Fruit fly (Drosophila melanogaster) whole organism, embryonic: ENCODE data around the gene Rpt5.

Experiments used
- Aef1 ChIP-seq: fragments of 200-800 bp; sonication (Bioruptor generic); IDR thresholded peaks from 3 replicates; pipeline ENCODE4 v1.3.6; 2022; ENCODE audit warnings: missing biosample characterization, missing genetic modification characterization
- Asciz ChIP-seq: fragments of 200-800 bp; sonication (Bioruptor generic); optimal IDR thresholded peaks from 2 replicates; lab custom pipeline; 2017; ENCODE audit warnings: missing biosample characterization, mild to moderate bottlenecking, missing genetic modification characterization, missing genetic modification reagents
- BtbVII ChIP-seq: fragments of 200-800 bp; sonication (Bioruptor generic); optimal IDR thresholded peaks from 3 replicates; lab custom pipeline; 2017; ENCODE audit warnings: missing biosample characterization, mild to moderate bottlenecking, missing genetic modification characterization
- CG10959 ChIP-seq: fragments of 200-800 bp; sonication (Bioruptor generic); IDR thresholded peaks from 2 replicates; pipeline ENCODE4 v1.3.6; 2022; ENCODE audit warnings: missing biosample characterization, missing genetic modification characterization
- CG12104 ChIP-seq: fragments of 200-800 bp; sonication (Bioruptor generic); optimal IDR thresholded peaks from 3 replicates; lab custom pipeline; 2016; ENCODE audit warnings: missing biosample characterization, missing genetic modification characterization
- CG12942 ChIP-seq: fragments of 200-800 bp; sonication (Bioruptor generic); optimal IDR thresholded peaks from 3 replicates; lab custom pipeline; 2016; ENCODE audit warnings: missing biosample characterization, missing genetic modification characterization
- CG13123 ChIP-seq: fragments of 200-800 bp; sonication (Bioruptor generic); optimal IDR thresholded peaks from 2 replicates; lab custom pipeline; 2016; ENCODE audit warnings: missing biosample characterization, missing genetic modification characterization
- CG15011 ChIP-seq: fragments of 200-800 bp; sonication (Bioruptor generic); optimal IDR thresholded peaks from 3 replicates; lab custom pipeline; 2018; ENCODE audit warnings: missing biosample characterization, mild to moderate bottlenecking, missing genetic modification characterization
- CG15601 ChIP-seq: fragments of 200-800 bp; sonication (Bioruptor generic); optimal IDR thresholded peaks from 3 replicates; lab custom pipeline; 2019; ENCODE audit warnings: missing biosample characterization, mild to moderate bottlenecking, missing genetic modification characterization, moderate library complexity
- CG15696 ChIP-seq: fragments of 200-800 bp; sonication (Bioruptor generic); optimal IDR thresholded peaks from 2 replicates; lab custom pipeline; 2019; ENCODE audit warnings: missing biosample characterization, mild to moderate bottlenecking, missing genetic modification characterization, moderate library complexity
- CG16815 ChIP-seq: fragments of 200-800 bp; sonication (Bioruptor generic); optimal IDR thresholded peaks from 3 replicates; lab custom pipeline; 2017; ENCODE audit warnings: missing biosample characterization, mild to moderate bottlenecking, missing genetic modification characterization
- CG17359 ChIP-seq: fragments of 200-800 bp; sonication (Bioruptor generic); optimal IDR thresholded peaks from 3 replicates; lab custom pipeline; 2018; ENCODE audit warnings: missing biosample characterization, mild to moderate bottlenecking, missing genetic modification characterization, moderate library complexity
- CG1792 ChIP-seq: fragments of 200-800 bp; sonication (Bioruptor generic); optimal IDR thresholded peaks from 2 replicates; lab custom pipeline; 2016; ENCODE audit warnings: missing biosample characterization, missing genetic modification characterization
- CG18764 ChIP-seq: fragments of 200-800 bp; sonication (Bioruptor generic); optimal IDR thresholded peaks from 3 replicates; lab custom pipeline; 2016; ENCODE audit warnings: missing biosample characterization, missing genetic modification characterization
- CG2678 ChIP-seq: fragments of 200-800 bp; sonication (Bioruptor generic); optimal IDR thresholded peaks from 3 replicates; lab custom pipeline; 2019; ENCODE audit warnings: missing biosample characterization, mild to moderate bottlenecking, missing genetic modification characterization, moderate library complexity
- CG30431 ChIP-seq: fragments of 200-800 bp; sonication (Bioruptor generic); optimal IDR thresholded peaks from 2 replicates; lab custom pipeline; 2017; ENCODE audit warnings: missing biosample characterization, missing genetic modification characterization
- CG3281 ChIP-seq: fragments of 200-800 bp; sonication (Bioruptor generic); optimal IDR thresholded peaks from 3 replicates; lab custom pipeline; 2017; ENCODE audit warnings: missing biosample characterization, mild to moderate bottlenecking, missing genetic modification characterization
- CG6683 ChIP-seq: fragments of 200-800 bp; sonication (Bioruptor generic); optimal IDR thresholded peaks from 2 replicates; lab custom pipeline; 2017; ENCODE audit warnings: missing biosample characterization, mild to moderate bottlenecking, missing genetic modification characterization, missing genetic modification reagents
- CG7357 ChIP-seq: fragments of 200-800 bp; sonication (Bioruptor generic); IDR thresholded peaks from 3 replicates; pipeline ENCODE4 v1.3.6; 2022; ENCODE audit warnings: missing biosample characterization, missing genetic modification characterization
- CG8089 ChIP-seq: fragments of 200-800 bp; sonication (Bioruptor generic); optimal IDR thresholded peaks from 3 replicates; lab custom pipeline; 2016; ENCODE audit warnings: missing biosample characterization, missing genetic modification characterization
- CG8281 ChIP-seq: fragments of 200-800 bp; sonication (Bioruptor generic); optimal IDR thresholded peaks from 2 replicates; lab custom pipeline; 2018; ENCODE audit warnings: missing biosample characterization, mild to moderate bottlenecking, missing genetic modification characterization, moderate library complexity
- CG9609 ChIP-seq: fragments of 200-800 bp; sonication (Bioruptor generic); optimal IDR thresholded peaks from 3 replicates; lab custom pipeline; 2016; ENCODE audit warnings: missing biosample characterization, missing genetic modification characterization
- CkIIα-i1 ChIP-seq: fragments of 200-800 bp; sonication (Bioruptor generic); IDR thresholded peaks from 2 replicates; pipeline ENCODE4 v1.3.6; 2022; ENCODE audit warnings: missing biosample characterization, missing genetic modification characterization
- Dref ChIP-seq: fragments of 200-800 bp; sonication (Bioruptor generic); IDR thresholded peaks from 2 replicates; pipeline ENCODE4 v1.3.6; 2022; ENCODE audit warnings: missing biosample characterization, missing genetic modification characterization
- Fer1 ChIP-seq: fragments of 200-800 bp; sonication (Bioruptor generic); optimal IDR thresholded peaks from 2 replicates; lab custom pipeline; 2017; ENCODE audit warnings: missing biosample characterization, mild to moderate bottlenecking, missing genetic modification characterization
- Hr3 ChIP-seq: fragments of 200-800 bp; sonication (Bioruptor generic); optimal IDR thresholded peaks from 3 replicates; lab custom pipeline; 2016; ENCODE audit warnings: missing biosample characterization, missing genetic modification characterization
- Hsf ChIP-seq: fragments of 200-800 bp; sonication (Bioruptor generic); optimal IDR thresholded peaks from 3 replicates; lab custom pipeline; 2016; ENCODE audit warnings: missing biosample characterization, missing genetic modification characterization
- Mrtf ChIP-seq: fragments of 200-800 bp; sonication (Bioruptor generic); IDR thresholded peaks from 3 replicates; pipeline ENCODE4 v1.3.6; 2022; ENCODE audit warnings: missing biosample characterization, missing genetic modification characterization
- PHDP ChIP-seq: fragments of 200-800 bp; sonication (Bioruptor generic); optimal IDR thresholded peaks from 3 replicates; lab custom pipeline; 2018; ENCODE audit warnings: missing biosample characterization, mild to moderate bottlenecking, missing genetic modification characterization, moderate library complexity
- Pdp1 ChIP-seq, 2 experiments: fragments of 200-800 bp; sonication (Bioruptor generic); optimal IDR thresholded peaks; 3 replicates each; lab custom pipeline; 2016; ENCODE audit warnings: missing biosample characterization in 2 of 2, missing genetic modification characterization in 2 of 2, mild to moderate bottlenecking in 1 of 2, moderate library complexity in 1 of 2
- Scr ChIP-seq: fragments of 200-800 bp; sonication (Bioruptor generic); IDR thresholded peaks from 2 replicates; pipeline ENCODE4 v1.3.6; 2022; ENCODE audit warnings: missing biosample characterization, missing genetic modification characterization; ENCODE audit not compliant: partially characterized antibody
- Sox100B ChIP-seq: fragments of 200-800 bp; sonication (Bioruptor generic); optimal IDR thresholded peaks from 3 replicates; lab custom pipeline; 2018; ENCODE audit warnings: missing biosample characterization, mild to moderate bottlenecking, missing genetic modification characterization
- Spps ChIP-seq: fragments of 200-800 bp; sonication (Bioruptor generic); optimal IDR thresholded peaks from 2 replicates; lab custom pipeline; 2018; ENCODE audit warnings: missing biosample characterization, mild to moderate bottlenecking, missing genetic modification characterization
- ara ChIP-seq: fragments of 200-800 bp; sonication (Bioruptor generic); IDR thresholded peaks from 2 replicates; pipeline ENCODE4 v1.3.6; 2022; ENCODE audit warnings: missing biosample characterization, missing genetic modification characterization
- corto ChIP-seq: fragments of 200-800 bp; sonication (Bioruptor generic); optimal IDR thresholded peaks from 2 replicates; lab custom pipeline; 2016; ENCODE audit warnings: missing biosample characterization, mild to moderate bottlenecking, missing genetic modification characterization, moderate library complexity
- crol ChIP-seq: fragments of 200-800 bp; sonication (Bioruptor generic); IDR thresholded peaks from 2 replicates; pipeline ENCODE4 v1.3.6; 2022; ENCODE audit warnings: missing biosample characterization, missing genetic modification characterization
- en ChIP-seq: fragments of 200-800 bp; sonication (Bioruptor generic); optimal IDR thresholded peaks from 2 replicates; lab custom pipeline; 2016; ENCODE audit warnings: missing biosample characterization, missing genetic modification characterization
- eve ChIP-seq, 2 experiments: fragments of >200 bp; optimal IDR thresholded peaks; 2 replicates each; lab custom pipeline; 2017; ENCODE audit warnings: missing biosample characterization in 2 of 2, missing genetic modification characterization in 2 of 2
- exex ChIP-seq: fragments of 200-800 bp; sonication (Bioruptor generic); optimal IDR thresholded peaks from 4 replicates; lab custom pipeline; 2018; ENCODE audit warnings: missing biosample characterization, mild to moderate bottlenecking, missing genetic modification characterization, moderate library complexity
- gsb-n ChIP-seq: fragments of 200-800 bp; sonication (Bioruptor generic); optimal IDR thresholded peaks from 3 replicates; lab custom pipeline; 2018; ENCODE audit warnings: missing biosample characterization, mild to moderate bottlenecking, missing genetic modification characterization
- hbn ChIP-seq: fragments of 200-800 bp; sonication (Bioruptor generic); IDR thresholded peaks from 2 replicates; pipeline ENCODE4 v1.3.6; 2022; ENCODE audit warnings: missing biosample characterization, missing genetic modification characterization; ENCODE audit not compliant: partially characterized antibody
- jing ChIP-seq: fragments of 200-800 bp; sonication (Bioruptor generic); optimal IDR thresholded peaks from 2 replicates; lab custom pipeline; 2018; ENCODE audit warnings: missing biosample characterization, mild to moderate bottlenecking, missing genetic modification characterization
- p53 ChIP-seq: fragments of 200-800 bp; sonication (Bioruptor generic); optimal IDR thresholded peaks from 2 replicates; lab custom pipeline; 2016; ENCODE audit warnings: missing biosample characterization, missing genetic modification characterization
- pb ChIP-seq: fragments of 200-800 bp; sonication (Bioruptor generic); optimal IDR thresholded peaks from 3 replicates; lab custom pipeline; 2016; ENCODE audit warnings: missing biosample characterization, missing genetic modification characterization
- rib ChIP-seq: fragments of 200-800 bp; sonication (Bioruptor generic); IDR thresholded peaks from 2 replicates; pipeline ENCODE4 v1.3.6; 2022; ENCODE audit warnings: missing biosample characterization, missing genetic modification characterization
- tin ChIP-seq: fragments of 200-800 bp; sonication (Bioruptor generic); optimal IDR thresholded peaks from 3 replicates; lab custom pipeline; 2016; ENCODE audit warnings: missing biosample characterization, missing genetic modification characterization
- toy ChIP-seq: fragments of 200-800 bp; sonication (Bioruptor generic); IDR thresholded peaks from 2 replicates; pipeline ENCODE4 v1.3.6; 2022; ENCODE audit warnings: missing biosample characterization, missing genetic modification characterization
- vvl ChIP-seq: fragments of 200-800 bp; sonication (Bioruptor generic); IDR thresholded peaks from 2 replicates; pipeline ENCODE4 v1.3.6; 2022; ENCODE audit warnings: missing biosample characterization, missing genetic modification characterization
- z ChIP-seq: fragments of 200-800 bp; sonication (Bioruptor generic); IDR thresholded peaks from 3 replicates; pipeline ENCODE4 v1.3.6; 2022; ENCODE audit warnings: missing biosample characterization, missing genetic modification characterization

The Rpt5 gene

dm6 chr3R:23757912-23758607 lies 5.4 kb downstream of the Rpt5 start, which contains the start of the genes PTPMT1 and Hrd3 (continued):
- peak; percentile 95 for TF ChIP-seq CG6683 (GFP tag; lab: Kevin White, UChicago)
- peak in 1 of 2 experiments; percentile 75 for TF ChIP-seq eve (GFP tag; optimal IDR thresholded peaks at IDR 0.05; lab: Kevin White, UChicago)
- TF ChIP-seq crol (GFP tag; lab: Robert Waterston, UW) = peak; percentile 63; the same call in 1 of the 2 replicates
- peak; percentile 93 for TF ChIP-seq corto
- TF ChIP-seq CG9609 (GFP tag; lab: Kevin White, UChicago) = peak; percentile 96
- TF ChIP-seq en (GFP tag; lab: Kevin White, UChicago) = peak; percentile 92
- TF ChIP-seq p53 (GFP tag; lab: Kevin White, UChicago) = peak; percentile 89
- peak; percentile 99 for TF ChIP-seq CG15011
- 0 out of 2 replicates have a peak, but pooled peaks have one; percentile 26 for TF ChIP-seq Scr (GFP tag; lab: Robert Waterston, UW)
- peak; percentile 94 for TF ChIP-seq CG1792 (GFP tag; lab: Kevin White, UChicago)
- peak; percentile 90 for TF ChIP-seq exex (tag; lab: Kevin White, UChicago)
- TF ChIP-seq rib (GFP tag; lab: Robert Waterston, UW) = peak; percentile 91; the same call in 1 of the 2 replicates
- peak; percentile 97 for TF ChIP-seq gsb-n (tag; lab: Kevin White, UChicago)
- no peak for TF ChIP-seq z (GFP tag; lab: Robert Waterston, UW)
- TF ChIP-seq toy (GFP tag; lab: Robert Waterston, UW) = peak; percentile 86
- TF ChIP-seq CG12104 (GFP tag; lab: Kevin White, UChicago) = peak; percentile 99
- TF ChIP-seq CG30431 (GFP tag; lab: Kevin White, UChicago) = peak; percentile 98
- TF ChIP-seq CG16815 (GFP tag; lab: Kevin White, UChicago) = peak; percentile 99
- peak; percentile 93 for TF ChIP-seq CG8281 (tag; lab: Kevin White, UChicago)
- peak; percentile 98 for TF ChIP-seq BtbVII (GFP tag; lab: Kevin White, UChicago)
- TF ChIP-seq CG2678 (tag; lab: Kevin White, UChicago) = peak; percentile 99
- TF ChIP-seq CG12942 = peak; percentile 98
- TF ChIP-seq pb (GFP tag; lab: Kevin White, UChicago) = peak; percentile 97
- TF ChIP-seq vvl (GFP tag; lab: Robert Waterston, UW) = peak; percentile 96
- TF ChIP-seq Pdp1 (GFP tag; optimal IDR thresholded peaks at IDR 0.05; lab: Kevin White, UChicago) = peak; percentile 99
- TF ChIP-seq CG8089 (GFP tag; lab: Kevin White, UChicago) = peak; percentile 94
- TF ChIP-seq Sox100B (GFP tag; lab: Kevin White, UChicago) = peak; percentile 100
- TF ChIP-seq CkIIα-i1 (GFP tag; lab: Robert Waterston, UW) = peak; percentile 61; the same call in 1 of the 2 replicates
- TF ChIP-seq Aef1 (GFP tag; lab: Robert Waterston, UW) = peak; percentile 95
- TF ChIP-seq hbn (GFP tag; lab: Robert Waterston, UW) = no peak
- peak; percentile 93 for TF ChIP-seq ara (GFP tag; lab: Robert Waterston, UW)
- TF ChIP-seq CG15601 (tag; lab: Kevin White, UChicago) = peak; percentile 97
- peak; percentile 98 for TF ChIP-seq Fer1 (GFP tag; lab: Kevin White, UChicago)
- TF ChIP-seq Spps = peak; percentile 96
- TF ChIP-seq CG18764 (GFP tag; lab: Kevin White, UChicago) = peak; percentile 96
- TF ChIP-seq CG15696 = peak; percentile 98
- TF ChIP-seq tin (GFP tag; lab: Kevin White, UChicago) = peak; percentile 99
- peak; percentile 92 for TF ChIP-seq CG10959 (GFP tag; lab: Robert Waterston, UW)
- peak; percentile 93 for TF ChIP-seq jing
- peak; percentile 99 for TF ChIP-seq Hr3 (GFP tag; lab: Kevin White, UChicago)
- TF ChIP-seq CG13123 (GFP tag; lab: Kevin White, UChicago) = peak; percentile 96
- TF ChIP-seq Asciz (GFP tag; lab: Kevin White, UChicago) = peak; percentile 97
- peak; percentile 92 for TF ChIP-seq CG7357
- TF ChIP-seq Dref = peak; percentile 46; the same call in 1 of the 2 replicates
- TF ChIP-seq Mrtf (GFP tag; lab: Robert Waterston, UW) = peak; percentile 95
- peak; percentile 98 for TF ChIP-seq CG17359 (tag; lab: Kevin White, UChicago)
- peak; percentile 99 for TF ChIP-seq Hsf (GFP tag; lab: Kevin White, UChicago)
- peak; percentile 98 for TF ChIP-seq PHDP (tag; lab: Kevin White, UChicago)
- TF ChIP-seq CG3281 (GFP tag; lab: Kevin White, UChicago) = peak; percentile 99
